Fruit fly (Drosophila melanogaster) whole organism, adult: ENCODE results near the gene rdx.

Experiments
- CG11617 ChIP-seq: fragments of 200-800 bp; sonication (Bioruptor generic); optimal IDR thresholded peaks from 2 replicates; lab custom pipeline; 2017; ENCODE audit warnings: mild to moderate bottlenecking, missing biosample characterization, missing genetic modification reagents, missing genetic modification characterization
- CG12768 ChIP-seq: fragments of 200-800 bp; sonication (Bioruptor generic); optimal IDR thresholded peaks from 2 replicates; lab custom pipeline; 2017; ENCODE audit warnings: missing biosample characterization, missing genetic modification characterization, mild to moderate bottlenecking, moderate library complexity, missing genetic modification reagents
- CG14711 ChIP-seq: fragments of 200-800 bp; sonication (Bioruptor generic); optimal IDR thresholded peaks from 2 replicates; lab custom pipeline; 2018; ENCODE audit warnings: missing biosample characterization, mild to moderate bottlenecking, missing genetic modification characterization, moderate library complexity
- CG1620 ChIP-seq: fragments of 200-800 bp; sonication (Bioruptor generic); optimal IDR thresholded peaks from 2 replicates; lab custom pipeline; 2016; ENCODE audit warnings: missing biosample characterization, missing genetic modification characterization
- CG33017 ChIP-seq: fragments of 200-800 bp; sonication (Bioruptor generic); optimal IDR thresholded peaks from 2 replicates; lab custom pipeline; 2018; ENCODE audit warnings: missing biosample characterization, mild to moderate bottlenecking, missing genetic modification characterization, moderate library complexity
- CG5204 ChIP-seq: fragments of 200-800 bp; sonication (Bioruptor generic); optimal IDR thresholded peaks from 2 replicates; lab custom pipeline; 2016; ENCODE audit warnings: missing biosample characterization, missing genetic modification characterization
- CG7045 ChIP-seq: fragments of 200-800 bp; sonication (Bioruptor generic); optimal IDR thresholded peaks from 2 replicates; lab custom pipeline; 2017; ENCODE audit warnings: missing biosample characterization, mild to moderate bottlenecking, missing genetic modification characterization
- CG7101 ChIP-seq: fragments of 200-800 bp; sonication (Bioruptor generic); optimal IDR thresholded peaks from 2 replicates; lab custom pipeline; 2018; ENCODE audit warnings: missing biosample characterization, mild to moderate bottlenecking, missing genetic modification characterization, moderate library complexity
- Clk ChIP-seq: fragments of 200-800 bp; sonication (Bioruptor generic); optimal IDR thresholded peaks from 2 replicates; lab custom pipeline; 2017; ENCODE audit warnings: missing biosample characterization, missing genetic modification characterization
- Crg-1 ChIP-seq: fragments of 200-800 bp; sonication (Bioruptor generic); optimal IDR thresholded peaks from 2 replicates; lab custom pipeline; 2016; ENCODE audit warnings: missing biosample characterization, missing genetic modification characterization
- Hr96 ChIP-seq: fragments of 200-800 bp; sonication (Bioruptor generic); optimal IDR thresholded peaks from 2 replicates; lab custom pipeline; 2016; ENCODE audit warnings: missing biosample characterization, missing genetic modification characterization
- Mnt ChIP-seq: fragments of 200-800 bp; sonication (Bioruptor generic); optimal IDR thresholded peaks from 2 replicates; lab custom pipeline; 2016; ENCODE audit warnings: missing biosample characterization, mild to moderate bottlenecking, missing genetic modification characterization
- bab1 ChIP-seq: fragments of 200-800 bp; sonication (Bioruptor generic); optimal IDR thresholded peaks from 3 replicates; lab custom pipeline; 2019; ENCODE audit warnings: missing biosample characterization, mild to moderate bottlenecking, missing genetic modification characterization, moderate library complexity
- cic ChIP-seq: fragments of 200-800 bp; sonication (Bioruptor generic); optimal IDR thresholded peaks from 2 replicates; lab custom pipeline; 2017; ENCODE audit warnings: missing biosample characterization, mild to moderate bottlenecking, missing genetic modification characterization, moderate library complexity
- cnc ChIP-seq, 2 experiments: fragments of >200 bp; optimal IDR thresholded peaks; 2 replicates each; lab custom pipeline; 2017
- kay ChIP-seq: fragments of 200-800 bp; sonication (Bioruptor generic); peaks from one replicate; lab custom pipeline; 2016; ENCODE audit warnings: missing biosample characterization, missing genetic modification characterization, borderline replicate concordance
- ovo ChIP-seq: fragments of 200-800 bp; sonication (Bioruptor generic); optimal IDR thresholded peaks from 2 replicates; lab custom pipeline; 2016; ENCODE audit warnings: missing biosample characterization, missing genetic modification characterization
- pad ChIP-seq: fragments of 200-800 bp; sonication (Bioruptor generic); optimal IDR thresholded peaks from 3 replicates; lab custom pipeline; 2017; ENCODE audit warnings: missing biosample characterization, missing genetic modification characterization, mild to moderate bottlenecking, moderate library complexity, missing genetic modification reagents
- tj ChIP-seq: fragments of 200-800 bp; sonication (Bioruptor generic); optimal IDR thresholded peaks from 3 replicates; lab custom pipeline; 2017; ENCODE audit warnings: missing biosample characterization, mild to moderate bottlenecking, missing genetic modification characterization, moderate library complexity
- toe ChIP-seq: fragments of 200-800 bp; sonication (Bioruptor generic); optimal IDR thresholded peaks from 2 replicates; lab custom pipeline; 2016; ENCODE audit warnings: missing biosample characterization, missing genetic modification characterization

The rdx gene

DNA sequence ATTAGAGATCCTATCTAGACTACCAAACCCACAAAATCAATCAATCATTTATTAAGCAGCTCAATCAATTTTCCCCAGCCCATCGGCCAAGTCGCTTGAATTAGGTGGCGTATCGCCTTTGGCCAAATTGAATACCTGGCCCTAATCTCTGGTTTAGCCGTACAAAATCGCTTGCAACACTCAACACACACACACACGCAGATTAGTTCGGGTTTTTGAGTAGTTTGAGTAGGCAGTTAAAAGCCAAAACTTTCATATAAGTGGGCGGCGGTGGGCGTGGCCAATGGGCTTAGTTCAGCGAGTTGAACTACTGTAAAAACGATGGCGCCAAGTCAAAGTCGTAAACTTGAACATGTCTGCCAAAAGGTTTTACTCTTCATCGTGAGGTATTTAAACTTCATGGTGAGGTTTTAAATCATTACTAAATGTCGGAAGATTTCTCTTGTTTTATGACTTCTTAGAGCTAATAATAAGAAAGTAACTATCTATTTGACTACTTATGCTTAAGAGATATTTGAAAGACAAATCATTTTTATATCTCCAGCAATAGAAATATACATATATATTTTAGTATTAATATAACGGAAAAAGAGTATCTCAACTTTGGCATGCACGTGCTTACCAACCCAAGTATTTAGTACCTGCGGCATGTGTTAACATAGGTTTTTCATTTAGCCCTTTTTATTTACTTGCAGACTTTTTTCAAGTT is 30.5 kb downstream of the rdx start:
- no peak for TF ChIP-seq CG11617 (GFP tag; lab: Kevin White, UChicago)
- TF ChIP-seq CG7101 (tag; lab: Kevin White, UChicago), result no peak
- no peak for TF ChIP-seq Clk (GFP tag; lab: Kevin White, UChicago)
- TF ChIP-seq Crg-1, result no peak
- no peak for TF ChIP-seq cnc (optimal IDR thresholded peaks at IDR 0.05; lab: Kevin White, UChicago)
- TF ChIP-seq tj (GFP tag; lab: Kevin White, UChicago), result no peak
- no peak for TF ChIP-seq CG1620 (GFP tag; lab: Kevin White, UChicago)
- TF ChIP-seq pad, result no peak
- no peak for TF ChIP-seq ovo (GFP tag; lab: Kevin White, UChicago)
- no peak for TF ChIP-seq toe (GFP tag; lab: Kevin White, UChicago)
- no peak for TF ChIP-seq CG7045 (GFP tag; lab: Kevin White, UChicago)
- no peak for TF ChIP-seq CG14711 (tag; lab: Kevin White, UChicago)
- no peak for TF ChIP-seq bab1 (GFP tag; lab: Kevin White, UChicago)
- TF ChIP-seq Hr96 (GFP tag; lab: Kevin White, UChicago), result no peak
- no peak for TF ChIP-seq CG12768 (GFP tag; lab: Kevin White, UChicago)

DNA sequence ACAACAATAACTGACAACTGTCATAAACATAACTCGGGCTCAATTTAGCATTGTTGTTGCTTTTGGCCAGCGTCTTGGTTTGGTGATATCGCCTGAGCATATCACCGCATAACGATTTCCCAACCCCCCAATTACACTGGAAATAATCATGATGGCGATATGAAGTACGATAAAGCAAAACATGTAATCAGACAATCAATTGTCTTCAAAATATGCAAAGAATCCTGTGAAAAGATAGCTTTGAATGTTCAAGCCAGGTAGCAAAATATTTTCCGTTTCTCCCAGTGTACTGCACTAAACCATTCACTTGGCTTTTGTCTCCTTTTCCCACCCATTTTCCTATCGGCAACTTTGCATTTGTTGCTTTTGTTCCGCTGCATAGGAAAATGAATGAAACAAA is 32.3 kb downstream of the rdx start:
- TF ChIP-seq bab1 (GFP tag; lab: Kevin White, UChicago) (no peak), Clk (GFP tag; lab: Kevin White, UChicago) (no peak)

DNA sequence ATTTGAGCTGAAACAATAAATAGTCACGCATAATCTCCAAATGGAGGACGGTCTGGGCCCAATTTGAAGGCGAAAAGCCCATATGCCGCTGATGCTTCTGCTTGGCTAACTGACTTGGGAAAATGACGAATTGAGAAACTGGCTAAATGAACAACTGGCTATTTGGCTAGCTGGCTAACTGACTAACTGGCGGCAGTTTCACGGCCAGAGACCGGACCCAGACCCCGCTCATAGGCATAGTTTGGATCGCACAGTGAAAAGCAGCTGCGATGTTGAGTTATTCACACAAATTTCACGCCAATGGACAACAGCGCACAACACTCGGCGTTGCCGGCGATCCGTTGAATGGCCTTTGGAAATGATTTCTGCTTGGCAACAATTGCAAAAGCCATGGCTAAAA is 33.3 kb downstream of the rdx start:
- TF ChIP-seq toe (GFP tag; lab: Kevin White, UChicago) (no peak), CG1620 (GFP tag; lab: Kevin White, UChicago) (no peak)

DNA sequence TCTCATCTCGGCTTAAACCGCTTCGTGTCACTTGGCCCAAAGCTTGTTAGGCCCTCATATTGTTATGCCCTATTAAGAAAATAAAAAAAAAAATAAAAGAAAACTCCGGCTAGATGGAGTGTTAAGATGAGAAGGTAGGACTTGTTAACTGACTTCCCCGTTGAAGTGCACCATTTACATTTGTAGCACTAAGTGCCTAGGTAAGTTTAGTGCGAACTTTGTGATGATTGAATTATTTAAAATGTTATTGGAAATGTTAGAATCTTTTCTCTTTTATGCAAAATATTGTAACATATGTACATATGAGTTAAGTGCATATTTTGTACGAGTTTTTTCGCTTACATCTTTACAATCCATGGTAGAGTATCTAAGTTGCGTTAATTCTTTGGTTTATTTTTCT is 33.7 kb downstream of the rdx start:
- TF ChIP-seq Clk (GFP tag; lab: Kevin White, UChicago) (no peak), bab1 (GFP tag; lab: Kevin White, UChicago) (no peak), toe (GFP tag; lab: Kevin White, UChicago) (no peak), tj (GFP tag; lab: Kevin White, UChicago) (no peak), pad (no peak), CG12768 (GFP tag; lab: Kevin White, UChicago) (no peak), cic (GFP tag; lab: Kevin White, UChicago) (no peak), CG7045 (GFP tag; lab: Kevin White, UChicago) (no peak)

DNA sequence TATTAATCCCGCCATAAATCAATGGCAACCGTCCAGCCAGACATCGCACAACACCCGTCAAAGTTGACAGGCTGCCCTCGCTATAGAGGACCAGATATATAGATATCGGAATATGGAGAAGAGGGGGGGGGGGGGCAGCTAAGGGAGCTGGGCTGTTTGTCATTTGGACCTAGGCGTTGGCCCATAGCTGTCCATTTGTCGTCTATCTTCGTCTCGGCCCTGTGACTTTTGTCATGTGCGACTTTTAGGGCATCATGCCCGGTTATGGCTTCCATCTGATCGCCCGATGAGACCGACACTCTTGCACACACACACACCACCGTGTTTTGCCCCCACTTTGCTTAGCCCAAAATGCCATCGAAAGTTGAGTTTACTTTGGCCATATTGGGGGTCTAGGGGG is 34.1 kb downstream of the rdx start:
- TF ChIP-seq CG12768 (GFP tag; lab: Kevin White, UChicago) (no peak), tj (GFP tag; lab: Kevin White, UChicago) (no peak), ovo (GFP tag; lab: Kevin White, UChicago) (no peak), pad (no peak), cnc (optimal IDR thresholded peaks at IDR 0.05; lab: Kevin White, UChicago) (no peak), CG14711 (tag; lab: Kevin White, UChicago) (no peak), CG33017 (tag; lab: Kevin White, UChicago) (no peak), CG5204 (no peak), Clk (GFP tag; lab: Kevin White, UChicago) (no peak), toe (GFP tag; lab: Kevin White, UChicago) (no peak), Mnt (GFP tag; lab: Kevin White, UChicago) (no peak), CG7045 (GFP tag; lab: Kevin White, UChicago) (no peak), CG7101 (tag; lab: Kevin White, UChicago) (no peak), CG1620 (GFP tag; lab: Kevin White, UChicago) (no peak), cic (GFP tag; lab: Kevin White, UChicago) (no peak), Hr96 (GFP tag; lab: Kevin White, UChicago) (no peak), Crg-1 (no peak)

DNA sequence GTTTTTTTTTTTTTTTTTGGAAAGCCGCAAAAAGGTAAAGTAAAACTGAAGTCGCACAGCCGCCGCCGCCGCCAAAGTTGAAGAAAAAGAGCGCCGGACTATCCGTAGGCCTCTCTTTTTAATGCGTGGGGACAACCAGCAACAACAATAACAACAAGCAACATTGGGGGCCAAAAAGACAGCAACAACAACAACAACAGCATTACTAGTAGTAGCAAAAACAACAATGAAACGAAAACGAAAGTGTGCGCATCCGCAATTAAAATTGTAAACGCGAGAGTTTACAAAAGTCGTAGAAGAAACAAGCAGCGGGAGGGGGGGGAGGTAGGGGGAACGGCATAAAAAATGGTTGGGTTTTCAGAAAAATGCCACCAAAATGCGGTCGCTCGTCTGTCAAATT is 35.9 kb downstream of the rdx start:
- TF ChIP-seq CG14711 (tag; lab: Kevin White, UChicago) (no peak), CG7101 (tag; lab: Kevin White, UChicago) (no peak), cic (GFP tag; lab: Kevin White, UChicago) (no peak), Crg-1 (no peak), CG11617 (GFP tag; lab: Kevin White, UChicago) (no peak), CG33017 (tag; lab: Kevin White, UChicago) (no peak), CG7045 (GFP tag; lab: Kevin White, UChicago) (no peak), cnc (optimal IDR thresholded peaks at IDR 0.05; lab: Kevin White, UChicago) (no peak), CG5204 (no peak), tj (GFP tag; lab: Kevin White, UChicago) (no peak), CG12768 (GFP tag; lab: Kevin White, UChicago) (no peak), ovo (GFP tag; lab: Kevin White, UChicago) (no peak), Clk (GFP tag; lab: Kevin White, UChicago) (no peak), bab1 (GFP tag; lab: Kevin White, UChicago) (no peak), toe (GFP tag; lab: Kevin White, UChicago) (no peak), Hr96 (GFP tag; lab: Kevin White, UChicago) (no peak), CG1620 (GFP tag; lab: Kevin White, UChicago) (no peak), kay (no peak)
